Worm (Caenorhabditis elegans) whole organism, young adult: ENCODE data around the gene elo-8.

ENCODE experiments used
- B0261.1 ChIP-seq: sonication (generic microtip); optimal IDR thresholded peaks from 2 replicates; lab custom pipeline; 2016; ENCODE audit warnings: mild to moderate bottlenecking, missing genetic modification characterization, moderate library complexity, missing compliant biosample characterization
- B0336.3 ChIP-seq: fragments of 200-800 bp; sonication (Bioruptor generic); IDR thresholded peaks from 2 replicates; pipeline ENCODE4 v1.3.6; 2022; ENCODE audit warnings: missing genetic modification characterization, missing compliant biosample characterization
- F10E7.11 ChIP-seq: sonication (generic microtip); optimal IDR thresholded peaks from 2 replicates; lab custom pipeline; 2017; ENCODE audit warnings: mild to moderate bottlenecking, missing genetic modification characterization, moderate library complexity, missing compliant biosample characterization
- F33H1.4 ChIP-seq: fragments of 200-800 bp; sonication (Bioruptor generic); IDR thresholded peaks from 2 replicates; pipeline ENCODE4 v1.3.6; 2022; ENCODE audit warnings: missing genetic modification reagents, missing genetic modification characterization, missing compliant biosample characterization
- F37B4.10 ChIP-seq: fragments of 200-800 bp; sonication (Bioruptor generic); IDR thresholded peaks from 2 replicates; pipeline ENCODE4 v1.3.6; 2022; ENCODE audit warnings: missing genetic modification characterization, missing compliant biosample characterization
- F52B5.7 ChIP-seq: sonication (generic microtip); optimal IDR thresholded peaks from 2 replicates; lab custom pipeline; 2016; ENCODE audit warnings: mild to moderate bottlenecking, missing genetic modification characterization, missing compliant biosample characterization
- K11D2.4 ChIP-seq: fragments of 200-800 bp; sonication (Bioruptor generic); IDR thresholded peaks from 2 replicates; pipeline ENCODE4 v1.3.6; 2022; ENCODE audit warnings: missing genetic modification reagents, missing genetic modification characterization, missing compliant biosample characterization
- T07F8.4 ChIP-seq: sonication (generic microtip); optimal IDR thresholded peaks from 2 replicates; lab custom pipeline; 2016; ENCODE audit warnings: mild to moderate bottlenecking, missing genetic modification characterization, moderate library complexity, missing compliant biosample characterization
- Y95B8A.8 ChIP-seq: fragments of 200-800 bp; sonication (Bioruptor generic); IDR thresholded peaks from 2 replicates; pipeline ENCODE4 v1.3.6; 2022; ENCODE audit warnings: missing genetic modification reagents, missing genetic modification characterization, missing compliant biosample characterization
- ceh-58 ChIP-seq: fragments of 200-800 bp; sonication (Bioruptor generic); IDR thresholded peaks from 2 replicates; pipeline ENCODE4 v1.3.6; 2022; ENCODE audit warnings: missing genetic modification characterization, missing compliant biosample characterization
- ceh-79 ChIP-seq: sonication (generic microtip); optimal IDR thresholded peaks from 2 replicates; lab custom pipeline; 2017; ENCODE audit warnings: mild to moderate bottlenecking, missing genetic modification characterization, missing compliant biosample characterization
- ceh-91 ChIP-seq: fragments of 200-800 bp; sonication (Bioruptor generic); IDR thresholded peaks from 2 replicates; pipeline ENCODE4 v1.3.6; 2022; ENCODE audit warnings: missing genetic modification reagents, missing genetic modification characterization, missing compliant biosample characterization
- chd-7 ChIP-seq: sonication (generic microtip); optimal IDR thresholded peaks from 2 replicates; lab custom pipeline; 2016; ENCODE audit warnings: mild to moderate bottlenecking, missing genetic modification characterization, moderate library complexity, missing compliant biosample characterization
- dox-1 ChIP-seq: fragments of 200-800 bp; sonication (Bioruptor generic); IDR thresholded peaks from 2 replicates; pipeline ENCODE4 v1.3.6; 2022; ENCODE audit warnings: missing genetic modification reagents, missing genetic modification characterization, missing compliant biosample characterization
- efl-1 ChIP-seq: fragments of 150-350 bp; optimal IDR thresholded peaks from 2 replicates; lab custom pipeline; 2014; ENCODE audit warnings: missing biosample characterization, missing genetic modification reagents, missing genetic modification characterization
- egrh-3 ChIP-seq: fragments of 200-800 bp; sonication (Bioruptor generic); IDR thresholded peaks from 2 replicates; pipeline ENCODE4 v1.3.6; 2022; ENCODE audit warnings: missing genetic modification reagents, missing genetic modification characterization, missing compliant biosample characterization
- ets-4 ChIP-seq: fragments of 200-800 bp; sonication (Bioruptor generic); optimal IDR thresholded peaks from 2 replicates; lab custom pipeline; 2018; ENCODE audit warnings: mild to moderate bottlenecking, missing genetic modification characterization, missing compliant biosample characterization
- fkh-3 ChIP-seq: sonication (generic microtip); optimal IDR thresholded peaks from 2 replicates; lab custom pipeline; 2016; ENCODE audit warnings: mild to moderate bottlenecking, missing genetic modification characterization, missing compliant biosample characterization
- gei-17 ChIP-seq: fragments of 200-800 bp; sonication (Bioruptor generic); optimal IDR thresholded peaks from 2 replicates; lab custom pipeline; 2018; ENCODE audit warnings: mild to moderate bottlenecking, missing genetic modification characterization, missing compliant biosample characterization
- hmg-1.2 ChIP-seq: fragments of 200-800 bp; sonication (Bioruptor generic); IDR thresholded peaks from 2 replicates; pipeline ENCODE4 v1.3.6; 2022; ENCODE audit warnings: missing genetic modification reagents, missing genetic modification characterization, missing compliant biosample characterization
- lin-54 ChIP-seq: fragments of 200-800 bp; sonication (Bioruptor generic); optimal IDR thresholded peaks from 2 replicates; lab custom pipeline; 2018; ENCODE audit warnings: mild to moderate bottlenecking, missing genetic modification characterization, missing compliant biosample characterization
- lir-1 ChIP-seq: fragments of 200-800 bp; sonication (Bioruptor generic); conservative IDR thresholded peaks from 2 replicates; pipeline ENCODE4 v1.3.6; 2022; ENCODE audit warnings: missing genetic modification reagents, missing genetic modification characterization, missing compliant biosample characterization
- lsl-1 ChIP-seq: fragments of 200-800 bp; sonication (Bioruptor generic); optimal IDR thresholded peaks from 2 replicates; lab custom pipeline; 2018; ENCODE audit warnings: mild to moderate bottlenecking, missing genetic modification characterization, moderate library complexity, missing compliant biosample characterization
- lsy-27 ChIP-seq: sonication (generic microtip); optimal IDR thresholded peaks from 2 replicates; lab custom pipeline; 2017; ENCODE audit warnings: missing genetic modification characterization, mild to moderate bottlenecking, missing compliant biosample characterization, antibody characterized with exemption, missing genotype, borderline replicate concordance; ENCODE audit not compliant: insufficient read depth
- madf-3 ChIP-seq: fragments of 200-800 bp; sonication (Bioruptor generic); IDR thresholded peaks from 2 replicates; pipeline ENCODE4 v1.3.6; 2022; ENCODE audit warnings: missing genetic modification reagents, missing genetic modification characterization, missing compliant biosample characterization
- madf-6 ChIP-seq: fragments of 200-800 bp; sonication (Bioruptor generic); IDR thresholded peaks from 2 replicates; pipeline ENCODE4 v1.3.6; 2022; ENCODE audit warnings: missing genetic modification reagents, missing genetic modification characterization, missing compliant biosample characterization
- madf-8 ChIP-seq: fragments of 200-800 bp; sonication (Bioruptor generic); conservative IDR thresholded peaks from 2 replicates; pipeline ENCODE4 v1.3.6; 2022; ENCODE audit warnings: missing genetic modification reagents, missing genetic modification characterization, missing compliant biosample characterization
- mcd-1 ChIP-seq: fragments of 200-800 bp; sonication (Bioruptor generic); IDR thresholded peaks from 2 replicates; pipeline ENCODE4 v1.3.6; 2022; ENCODE audit warnings: missing genetic modification reagents, missing genetic modification characterization, missing compliant biosample characterization
- nfya-1 ChIP-seq: sonication (generic microtip); optimal IDR thresholded peaks from 2 replicates; lab custom pipeline; 2017; ENCODE audit warnings: antibody characterized with exemption, missing compliant biosample characterization, missing genetic modification characterization, borderline replicate concordance; ENCODE audit not compliant: insufficient read depth
- nhr-80 ChIP-seq: sonication (generic microtip); optimal IDR thresholded peaks from 2 replicates; lab custom pipeline; 2016; ENCODE audit warnings: missing genetic modification characterization, missing compliant biosample characterization
- somi-1 ChIP-seq: fragments of 200-800 bp; sonication (Bioruptor generic); optimal IDR thresholded peaks from 2 replicates; lab custom pipeline; 2018; ENCODE audit warnings: mild to moderate bottlenecking, missing genetic modification characterization, missing compliant biosample characterization
- tbp1 ChIP-seq: fragments of 200-800 bp; sonication (Bioruptor generic); optimal IDR thresholded peaks from 2 replicates; lab custom pipeline; 2018; ENCODE audit warnings: mild to moderate bottlenecking, missing genetic modification characterization, missing compliant biosample characterization
- tbx-9 ChIP-seq: sonication (generic microtip); optimal IDR thresholded peaks from 2 replicates; lab custom pipeline; 2016; ENCODE audit warnings: borderline replicate concordance, missing genetic modification characterization, inconsistent platforms, missing compliant biosample characterization
- xnd-1 ChIP-seq: sonication (generic microtip); optimal IDR thresholded peaks from 2 replicates; lab custom pipeline; 2016; ENCODE audit warnings: missing genotype, missing genetic modification reagents, missing genetic modification characterization, missing compliant biosample characterization
- zim-3 ChIP-seq: sonication (generic microtip); optimal IDR thresholded peaks from 2 replicates; lab custom pipeline; 2017; ENCODE audit warnings: mild to moderate bottlenecking, missing genetic modification characterization, moderate library complexity, missing compliant biosample characterization
- ztf-18 ChIP-seq: sonication (generic microtip); optimal IDR thresholded peaks from 2 replicates; lab custom pipeline; 2016; ENCODE audit warnings: missing genotype, mild to moderate bottlenecking, missing genetic modification characterization, missing compliant biosample characterization

The elo-8 gene

ce11 chrIII:11197327-11197726 lies 34.5 kb downstream of the elo-8 start (continued):
- TF ChIP-seq egrh-3 (GFP tag; lab: Robert Waterston, UW), result peak; percentile 81
- no peak for TF ChIP-seq Y95B8A.8 (GFP tag; lab: Robert Waterston, UW)
- TF ChIP-seq lir-1, result no peak
- TF ChIP-seq ztf-18 (tag; lab: Kevin White, UChicago), result no peak
- no peak for TF ChIP-seq ets-4
- TF ChIP-seq somi-1, result no peak
- no peak for TF ChIP-seq madf-3 (GFP tag; lab: Robert Waterston, UW)
- no peak for TF ChIP-seq lsy-27
- no peak for TF ChIP-seq ceh-91 (GFP tag; lab: Robert Waterston, UW)
- no peak for TF ChIP-seq tbx-9
- TF ChIP-seq T07F8.4 (tag; lab: Kevin White, UChicago), result no peak
- no peak for TF ChIP-seq gei-17 (GFP tag; lab: Kevin White, UChicago)
- no peak for TF ChIP-seq B0261.1 (tag; lab: Kevin White, UChicago)

DNA sequence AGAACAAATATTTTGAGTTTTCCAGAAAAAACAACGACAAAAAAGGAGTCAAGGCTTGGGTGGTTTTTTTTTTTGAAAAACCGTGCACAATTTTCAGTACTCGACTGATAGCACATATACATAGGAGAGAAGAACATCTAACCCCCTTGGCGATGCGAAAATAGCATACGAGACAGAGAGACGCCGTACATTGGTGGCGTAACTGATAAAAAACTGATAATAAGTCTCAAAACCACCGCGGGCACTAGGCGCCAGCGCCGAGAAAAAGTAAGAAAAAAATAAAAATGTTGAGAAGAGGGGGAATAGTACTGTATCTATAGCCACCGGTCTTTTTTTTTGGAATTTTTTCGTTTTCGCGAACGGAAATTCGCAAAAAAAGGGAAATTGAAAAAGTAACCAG lies 36.3 kb downstream of the elo-8 start:
- TF ChIP-seq B0336.3 (GFP tag; lab: Robert Waterston, UW) (0 out of 2 replicates have a peak, but pooled peaks have one; percentile 47), zim-3 (tag; lab: Kevin White, UChicago) (no peak), hmg-1.2 (peak; percentile 63; the same call in 1 of the 2 replicates), dox-1 (GFP tag; lab: Robert Waterston, UW) (0 out of 2 replicates have a peak, but pooled peaks have one; percentile 8), mcd-1 (peak; percentile 27; the same call in 1 of the 2 replicates), nhr-80 (tag; lab: Kevin White, UChicago) (peak; percentile 84)

DNA sequence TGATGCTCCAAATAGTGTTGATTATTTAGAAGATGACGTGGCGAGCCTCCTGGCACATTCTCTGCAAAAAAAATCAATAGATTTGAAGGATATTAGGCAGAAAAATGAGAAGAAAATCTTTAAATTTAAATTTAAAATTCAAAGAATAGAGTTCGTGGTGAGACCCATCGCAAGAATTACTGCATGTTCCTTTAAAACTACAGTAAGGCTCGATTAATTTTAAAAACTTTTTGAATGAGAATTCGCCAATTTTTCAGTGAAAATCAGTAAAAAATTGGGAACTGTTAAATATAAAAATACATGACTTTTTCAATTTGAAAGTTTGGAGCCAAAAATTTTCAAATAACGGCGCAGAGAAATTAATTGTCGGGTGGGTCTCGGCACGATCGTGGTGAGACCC lies 36.7 kb downstream of the elo-8 start, which contains the start of gene tra-1:
Gene tra-1, minus strand, starts transcription at position 62 of the 400 bp plus-strand sequence.
- peak; percentile 73 for TF ChIP-seq xnd-1
- TF ChIP-seq ceh-58, result no peak
- TF ChIP-seq F10E7.11, result no peak
- peak; percentile 37 for TF ChIP-seq lin-54 (GFP tag; lab: Kevin White, UChicago)
- TF ChIP-seq fkh-3 (tag; lab: Kevin White, UChicago), result no peak
- no peak for TF ChIP-seq nfya-1 (tag; lab: Kevin White, UChicago)
- peak; percentile 4 for TF ChIP-seq efl-1 (GFP tag; lab: Kevin White, UChicago)
- peak; percentile 17; the same call in 1 of the 2 replicates for TF ChIP-seq madf-8 (GFP tag; lab: Robert Waterston, UW)
- TF ChIP-seq ceh-79 (tag; lab: Kevin White, UChicago), result no peak
- TF ChIP-seq lsl-1 (GFP tag; lab: Kevin White, UChicago), result peak; percentile 79
- TF ChIP-seq madf-6, result peak; percentile 75
- TF ChIP-seq F33H1.4 (GFP tag; lab: Robert Waterston, UW), result peak; percentile 81
- TF ChIP-seq chd-7 (tag; lab: Kevin White, UChicago), result no peak
- TF ChIP-seq, all 124 proteins: peak for 7

ce11 chrIII:11194123-11194522 lies 37.7 kb downstream of the elo-8 start:
- TF ChIP-seq F52B5.7 (no peak), tbp1 (no peak), K11D2.4 (GFP tag; lab: Robert Waterston, UW) (no peak), F37B4.10 (0 out of 2 replicates have a peak, but pooled peaks have one; percentile 44)
